Fruit fly (Drosophila melanogaster) whole organism, larva: Measurements from ENCODE around the gene Ntl.

Experiments used
- noc ChIP-seq: fragments of 200-800 bp; sonication (Bioruptor generic); optimal IDR thresholded peaks from 3 replicates; lab custom pipeline; 2019; ENCODE audit warnings: missing biosample characterization, mild to moderate bottlenecking, missing genetic modification characterization, moderate library complexity

The Ntl gene

DNA sequence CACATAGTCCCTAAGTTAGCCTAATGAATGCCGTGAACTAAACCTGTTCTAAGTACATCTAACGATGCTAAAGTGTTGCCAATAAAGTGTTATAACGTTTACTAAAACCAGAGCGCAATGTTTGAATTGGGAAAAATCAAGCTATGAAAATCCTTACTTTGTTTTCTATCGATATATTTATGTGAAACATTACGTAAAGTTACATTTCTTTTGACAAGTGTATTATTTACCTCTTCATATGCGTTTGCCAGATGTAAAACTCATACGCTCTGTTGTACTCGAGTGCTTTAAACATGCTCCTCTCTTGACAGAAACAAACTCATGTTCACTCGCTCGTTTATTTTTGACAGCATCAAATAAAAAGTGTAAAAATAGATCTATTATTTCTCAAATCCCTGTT is at the start of gene Ntl:
Gene Ntl (plus strand): TSS at position 301 of the 400 bp plus-strand sequence.
- no peak for TF ChIP-seq noc

DNA sequence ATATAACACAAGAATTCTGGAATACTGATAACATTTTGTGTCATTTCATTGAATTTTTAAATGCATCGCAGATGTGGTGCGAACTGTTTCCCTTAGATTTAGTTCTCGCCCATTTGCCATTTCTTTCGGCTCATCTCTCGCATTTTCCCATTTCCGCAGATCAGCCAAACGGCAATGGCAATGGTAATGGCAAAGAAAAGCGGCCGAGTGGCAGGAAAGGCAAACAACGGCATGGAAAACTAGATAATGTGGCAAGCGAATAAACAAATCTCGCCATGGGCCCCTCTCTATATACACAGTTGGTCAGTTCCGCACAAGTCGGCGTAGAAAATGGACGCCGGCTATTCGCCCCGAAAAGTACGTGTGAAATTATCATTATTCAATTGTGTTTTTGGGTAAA is 44.9 kb upstream of the Ntl start, which contains the start of gene Myo28B1:
Gene Myo28B1 (plus strand): TSS at position 301 of the 400 bp plus-strand sequence.
- no peak for TF ChIP-seq noc

DNA sequence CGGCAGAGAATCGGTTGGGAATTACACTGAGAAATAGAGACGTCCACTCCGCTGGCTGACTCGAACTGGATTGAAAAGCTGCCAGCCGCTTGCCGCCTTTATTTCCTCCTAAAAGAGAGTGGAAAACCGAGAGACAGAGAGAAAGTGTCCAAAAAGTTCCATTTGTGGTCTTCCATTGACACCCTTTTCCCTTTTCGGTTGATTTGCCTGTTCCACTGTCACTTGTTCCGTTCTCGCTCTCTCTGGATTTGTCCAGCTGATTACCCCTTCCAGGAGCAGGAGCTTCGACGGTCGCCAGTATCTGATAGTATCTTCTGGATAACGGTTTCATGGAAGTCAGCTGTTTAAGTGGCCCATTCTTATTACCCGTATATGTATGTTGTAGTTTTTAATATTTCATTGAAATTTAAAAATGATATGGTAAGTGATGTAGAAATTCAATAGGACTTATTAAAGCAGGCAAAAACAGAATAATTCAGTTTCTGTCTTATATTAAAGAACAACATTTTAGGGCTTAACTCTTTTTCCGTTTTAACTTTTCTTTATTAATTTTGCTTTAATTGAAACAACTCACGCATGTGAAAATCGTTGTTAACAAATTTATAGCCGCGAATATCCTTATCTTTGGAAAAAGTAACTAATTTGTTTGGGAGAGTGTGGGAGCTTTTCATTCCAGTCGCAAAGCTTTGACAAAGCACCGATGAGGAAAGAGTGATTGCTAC is 35.5 kb upstream of the Ntl start, which contains the start of gene Slob:
Gene Slob (minus strand): TSS at position 51 of the 722 bp plus-strand sequence.
- TF ChIP-seq noc = no peak

DNA sequence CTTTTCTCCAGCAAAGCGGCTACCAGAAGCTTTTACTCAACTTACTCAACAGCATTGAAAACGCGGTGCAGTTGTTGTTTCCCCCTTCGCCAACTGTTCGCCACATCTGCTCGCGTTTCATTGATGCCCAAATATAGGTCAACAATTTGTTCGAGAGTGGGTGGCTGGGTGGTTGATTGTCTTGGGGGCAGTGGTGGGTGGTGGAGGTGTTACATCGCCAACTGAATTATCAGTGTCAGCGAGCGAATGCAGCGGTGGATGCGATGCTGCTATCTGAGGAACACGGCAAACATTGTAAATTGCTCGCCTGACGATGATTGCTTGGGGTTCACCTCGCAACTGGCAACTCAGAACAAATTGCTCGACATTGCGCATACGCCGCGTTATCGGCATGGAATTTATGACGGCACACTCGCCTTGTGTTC is 34.9 kb upstream of the Ntl start:
- TF ChIP-seq noc = no peak

DNA sequence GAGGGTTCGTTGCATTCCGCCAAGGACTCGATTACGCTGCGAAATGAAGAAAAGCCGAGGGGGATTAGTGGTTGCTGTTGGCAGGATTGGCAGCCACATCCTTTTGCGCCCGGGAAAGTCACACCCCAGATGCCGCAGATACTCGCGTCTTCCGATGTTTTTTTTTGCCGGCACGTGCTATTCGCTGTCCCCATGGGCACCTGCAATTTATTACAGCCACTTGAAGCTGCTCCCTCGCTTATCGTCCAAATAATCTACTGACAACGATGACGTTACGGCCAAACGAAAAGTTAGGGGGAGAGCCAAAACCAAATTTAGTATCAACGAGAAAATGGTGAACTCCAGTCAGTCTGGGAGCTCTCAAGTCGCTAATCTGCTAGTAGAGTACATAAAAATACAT is 33.7 kb upstream of the Ntl start:
- TF ChIP-seq noc = no peak

DNA sequence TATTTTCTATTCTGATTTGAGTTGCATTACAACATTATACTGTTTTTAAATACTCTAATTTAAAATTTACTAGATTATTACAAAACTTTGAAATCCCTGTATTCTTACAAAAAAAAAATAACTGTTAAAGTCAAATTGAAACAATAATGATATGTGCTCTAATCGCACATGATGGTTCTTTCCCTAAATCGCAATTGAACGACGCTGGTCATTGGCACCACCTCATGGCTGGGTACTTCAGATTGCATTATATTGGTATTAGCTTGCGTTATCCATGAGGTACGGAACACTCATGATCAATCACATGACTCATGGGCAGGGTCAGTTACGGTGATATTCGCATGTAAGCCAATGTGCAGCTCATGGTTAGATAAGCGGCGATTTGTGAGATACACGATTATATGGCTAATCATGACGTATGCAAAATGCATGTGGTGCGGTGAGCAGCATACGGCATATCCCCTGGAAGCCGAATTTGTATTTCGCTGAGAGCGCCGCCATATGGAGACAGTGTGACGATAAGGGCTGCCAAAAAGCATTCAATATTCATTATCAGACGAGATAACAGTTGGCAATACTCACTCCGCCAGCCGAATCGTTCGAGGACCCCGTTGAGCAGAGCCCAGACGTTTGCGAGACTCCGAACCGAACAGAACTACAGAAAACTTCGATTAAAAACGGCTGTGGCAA is 32.4 kb upstream of the Ntl start:
- TF ChIP-seq noc = peak; percentile 33

DNA sequence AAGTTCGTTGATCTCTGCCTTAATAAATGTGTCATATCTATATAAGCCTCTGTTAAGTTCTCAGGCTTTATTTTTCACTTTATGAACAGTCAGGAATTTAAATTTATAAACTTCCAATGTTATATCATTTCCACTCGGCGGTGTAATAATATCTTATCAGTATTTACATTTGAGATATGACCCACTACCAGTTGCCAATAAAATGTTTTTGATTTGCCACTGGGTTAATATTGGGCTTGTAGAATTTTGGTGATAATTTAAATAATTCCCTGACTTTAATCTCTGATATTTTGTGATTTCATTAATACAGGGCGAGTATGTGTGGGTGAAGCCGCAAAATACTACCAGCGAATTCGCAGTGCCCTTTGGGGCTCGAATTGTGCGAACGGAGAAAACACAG is 30.4 kb upstream of the Ntl start:
- no peak for TF ChIP-seq noc

DNA sequence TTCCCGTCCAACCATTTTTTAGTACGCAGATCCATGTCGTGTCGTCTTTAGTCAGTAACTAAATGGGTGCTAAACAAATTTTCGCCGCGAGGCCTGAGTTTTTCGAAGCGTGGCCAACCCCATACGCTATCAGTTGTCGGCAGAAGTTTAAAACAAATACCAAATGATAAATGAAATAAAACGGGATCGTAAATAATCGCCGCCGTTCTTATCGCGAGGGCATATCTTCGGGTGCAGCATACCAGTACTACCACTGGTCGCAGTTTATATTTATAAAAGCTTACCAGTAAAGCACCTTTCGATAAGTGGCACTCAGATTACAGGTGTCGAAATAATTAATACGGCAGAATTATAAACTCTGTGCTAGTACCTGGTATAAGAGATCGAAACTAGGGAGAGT is 25.4 kb upstream of the Ntl start:
- peak; percentile 51 for TF ChIP-seq noc

DNA sequence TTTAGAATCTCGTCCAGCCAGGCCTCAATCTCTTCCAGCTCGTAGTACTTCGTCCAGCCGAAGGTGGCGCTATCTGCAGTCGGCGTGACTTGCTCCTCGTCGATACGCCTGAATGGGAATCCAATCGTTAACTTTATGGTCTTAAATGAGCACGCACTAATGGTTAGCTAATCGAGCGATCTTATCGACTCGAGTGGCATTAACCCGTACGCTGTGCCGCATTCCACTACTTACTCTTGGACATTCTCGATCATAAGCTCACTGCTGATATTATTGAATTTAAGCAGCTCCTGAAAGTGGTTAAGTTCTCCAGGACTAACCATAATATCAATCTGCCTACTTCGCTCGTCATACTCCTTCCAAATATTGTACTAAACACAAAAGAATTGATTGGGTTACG is 20.2 kb upstream of the Ntl start:
- TF ChIP-seq noc = no peak

DNA sequence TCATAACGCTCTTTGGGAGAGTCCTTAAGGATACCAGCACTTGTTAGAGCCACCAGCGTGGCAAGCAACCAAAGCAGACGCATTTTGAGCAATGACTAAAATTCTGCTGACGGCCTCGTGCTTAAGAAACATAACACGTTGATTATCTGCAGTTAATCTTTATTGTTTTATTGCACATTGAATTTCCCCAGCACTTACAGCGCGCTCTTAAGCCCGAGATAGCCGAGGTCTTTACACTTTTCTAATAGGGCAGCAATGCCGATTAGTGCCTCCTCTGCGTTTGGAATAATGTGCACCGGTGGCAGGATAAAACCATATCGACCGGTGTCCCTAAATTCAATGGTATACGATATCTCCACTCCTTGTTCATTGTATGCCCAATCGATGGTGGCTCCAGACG is 19.7 kb upstream of the Ntl start, which contains the start of gene CG18585:
Gene CG18585 (minus strand): TSS at position 101 of the 400 bp plus-strand sequence.
- no peak for TF ChIP-seq noc

DNA sequence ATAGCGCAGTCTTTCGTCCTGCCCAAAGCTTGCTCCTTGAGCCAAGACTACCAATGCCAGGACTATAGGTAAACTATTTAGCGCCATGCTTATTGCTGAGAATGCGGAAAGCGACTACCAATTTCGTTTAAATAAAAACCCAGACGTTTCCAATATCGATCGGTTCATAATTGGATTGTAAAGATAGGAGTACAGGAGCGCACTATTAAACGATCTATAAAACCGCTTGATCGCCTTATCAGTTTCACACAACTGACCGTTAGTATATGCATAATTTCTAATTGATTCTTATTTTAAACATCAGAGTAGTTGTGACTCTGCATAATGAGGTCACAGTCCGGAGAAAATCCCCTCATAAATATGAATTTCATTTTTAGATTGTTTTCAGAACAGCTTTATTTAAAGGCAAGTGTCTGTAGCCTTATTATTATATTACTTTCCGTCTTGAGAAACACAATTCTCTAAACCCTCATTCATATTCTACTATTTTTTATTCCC is 18.0 kb upstream of the Ntl start, which contains the start of the genes CG7025 and CG43235:
Gene CG7025 (minus strand): TSS at position 101 of the 498 bp plus-strand sequence.
Gene CG43235 (plus strand): TSS at position 448 of the 498 bp plus-strand sequence.
- TF ChIP-seq noc = no peak

DNA sequence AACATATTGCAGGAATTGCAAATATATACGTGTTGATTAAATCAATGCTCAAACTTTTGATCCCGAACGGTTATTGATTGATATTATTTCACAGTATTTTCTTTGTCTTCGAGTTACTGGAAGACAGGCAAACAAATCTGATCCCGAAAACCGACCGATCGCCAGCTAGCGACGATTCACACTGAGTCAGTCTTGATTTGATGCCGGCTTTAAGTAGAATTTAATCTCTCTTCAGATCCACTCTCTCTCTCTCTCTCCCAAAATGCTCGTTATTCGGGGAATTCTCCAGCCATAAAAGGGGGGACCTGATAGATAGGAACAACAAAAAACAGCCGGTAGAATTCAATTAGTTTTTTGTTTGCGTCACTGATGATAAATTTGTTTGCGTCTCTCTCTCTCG is 9.3 kb upstream of the Ntl start, which contains the start of gene Tep2:
Gene Tep2 (minus strand): TSS at position 185 of the 400 bp plus-strand sequence.
- TF ChIP-seq noc = peak; percentile 2

DNA sequence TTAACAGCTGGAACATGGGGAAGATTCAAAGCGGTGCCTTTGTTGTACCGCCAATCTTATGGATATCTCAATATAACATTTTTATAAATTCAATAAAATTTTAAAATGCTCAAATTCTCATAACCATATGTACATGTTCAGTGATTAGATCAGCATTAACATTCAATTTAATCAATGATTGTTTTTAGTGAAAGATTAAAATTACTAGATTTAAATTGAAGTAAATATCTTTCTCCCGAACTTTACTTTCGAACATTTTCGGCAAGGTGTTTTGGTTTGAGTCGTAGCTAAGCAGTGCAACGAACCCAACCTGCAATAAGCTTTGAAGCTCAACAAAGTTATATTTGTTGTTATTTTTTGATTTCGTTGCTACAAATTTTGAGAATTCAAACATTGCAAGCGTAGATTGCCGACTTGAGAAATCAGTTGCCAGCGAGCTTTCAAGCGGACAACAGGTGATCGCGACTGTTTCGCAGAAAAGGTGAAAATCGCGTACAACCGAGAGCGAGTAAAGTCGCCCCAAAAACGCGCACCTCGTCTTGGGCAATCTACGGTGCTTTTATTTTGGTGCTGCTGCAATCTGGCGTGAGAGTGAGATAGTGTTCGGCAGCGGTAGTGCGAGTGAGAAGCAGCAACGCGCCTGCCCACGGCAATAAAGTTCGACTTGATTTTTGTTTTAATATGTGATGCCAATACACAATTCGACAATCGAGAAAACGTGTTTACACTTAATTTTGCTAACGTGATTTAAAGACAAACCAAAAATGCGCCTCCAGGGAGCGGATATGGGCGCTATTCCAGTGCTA is 8.1 kb upstream of the Ntl start, which contains the start of gene Tep3:
Gene Tep3 (plus strand): TSS at position 423 of the 806 bp plus-strand sequence.
- no peak for TF ChIP-seq noc

DNA sequence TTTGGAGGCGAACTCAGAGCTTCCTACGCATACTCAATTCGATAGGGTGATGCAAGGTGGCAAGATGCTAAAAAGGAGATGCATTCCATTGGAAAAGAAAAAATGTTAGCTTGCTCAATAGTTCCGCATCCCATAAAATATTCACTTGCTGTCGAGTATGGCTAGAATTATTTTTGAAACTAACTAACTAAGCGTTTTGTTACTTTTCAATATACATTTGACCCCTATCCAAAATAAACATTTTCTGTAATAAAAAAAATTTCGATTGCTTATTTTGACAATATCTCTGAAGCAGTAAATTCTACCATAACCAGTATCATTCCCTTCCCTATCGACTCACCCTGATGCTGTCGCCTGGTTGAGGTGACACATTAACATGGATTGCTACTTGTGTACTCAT is 7.1 kb upstream of the Ntl start:
- TF ChIP-seq noc = peak; percentile 55

DNA sequence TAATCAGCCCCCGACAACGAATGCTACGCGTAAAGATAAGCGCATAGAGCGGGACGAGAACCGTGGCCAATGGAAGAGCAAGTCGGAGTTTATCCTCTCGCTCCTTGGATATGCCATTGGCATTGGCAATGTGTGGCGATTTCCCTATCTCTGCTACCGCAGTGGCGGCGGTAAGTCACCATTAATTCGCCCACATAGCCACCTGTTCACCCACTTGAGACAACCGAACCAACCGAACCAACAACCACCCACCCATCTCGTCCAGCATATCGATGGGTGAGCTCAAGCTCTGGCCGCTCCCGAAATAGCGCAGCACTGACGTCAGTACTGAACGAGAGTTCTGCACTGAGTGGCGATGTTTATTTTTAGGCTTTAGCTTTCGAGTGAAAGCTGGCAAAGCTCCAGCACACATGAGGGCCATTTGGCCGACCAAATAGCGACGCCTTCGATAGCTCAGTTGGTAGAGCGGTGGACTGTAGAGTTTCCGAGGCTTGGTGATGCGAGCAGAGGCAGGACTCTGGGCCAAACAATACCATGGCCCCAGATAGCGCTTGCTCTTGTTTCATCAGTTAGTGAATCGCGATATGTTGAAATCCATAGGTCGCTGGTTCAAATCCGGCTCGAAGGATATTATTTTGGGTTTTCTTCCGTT is 480 bp downstream of the Ntl start:
- TF ChIP-seq noc = no peak

DNA sequence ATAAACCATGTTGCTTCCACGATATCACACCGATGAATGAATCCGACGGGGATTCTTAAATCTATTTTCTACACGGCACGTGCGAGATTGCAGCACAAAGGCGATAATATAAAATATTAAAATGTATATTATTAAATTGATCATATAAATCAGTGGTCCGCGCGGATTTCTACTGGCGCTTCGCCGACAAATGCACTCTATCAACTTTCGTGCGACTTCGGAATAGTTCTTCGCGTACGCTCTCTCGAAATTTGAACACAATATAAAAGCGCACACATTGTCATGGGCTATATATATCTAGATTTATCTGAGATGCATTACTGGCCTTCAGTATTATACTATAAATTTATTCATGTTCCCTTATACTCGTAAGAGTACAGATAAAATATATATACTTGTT is 5.9 kb downstream of the Ntl start, which contains the start of gene CG33296:
Gene CG33296 (minus strand): TSS at position 101 of the 400 bp plus-strand sequence.
- TF ChIP-seq noc = no peak
